Fruit fly (Drosophila melanogaster) whole organism, embryonic: Measurements from ENCODE around the gene CG8281.

ENCODE experiments used
- Atf3 ChIP-seq: fragments of 200-800 bp; sonication (Bioruptor generic); optimal IDR thresholded peaks from 3 replicates; lab custom pipeline; 2016; ENCODE audit warnings: missing biosample characterization, missing genetic modification characterization
- Blimp-1 ChIP-seq: fragments of 200-800 bp; sonication (Bioruptor generic); optimal IDR thresholded peaks from 3 replicates; lab custom pipeline; 2018; ENCODE audit warnings: missing biosample characterization, missing genetic modification characterization, mild to moderate bottlenecking, moderate library complexity, missing genetic modification reagents
- CG10274 ChIP-seq: fragments of 200-800 bp; sonication (Bioruptor generic); optimal IDR thresholded peaks from 3 replicates; lab custom pipeline; 2017; ENCODE audit warnings: missing biosample characterization, mild to moderate bottlenecking, missing genetic modification characterization
- CG10431 ChIP-seq: fragments of 200-800 bp; sonication (Bioruptor generic); optimal IDR thresholded peaks from 3 replicates; lab custom pipeline; 2018; ENCODE audit warnings: missing biosample characterization, mild to moderate bottlenecking, missing genetic modification characterization
- CG10565 ChIP-seq: fragments of 200-800 bp; sonication (Bioruptor generic); optimal IDR thresholded peaks from 3 replicates; lab custom pipeline; 2016; ENCODE audit warnings: missing biosample characterization, mild to moderate bottlenecking, missing genetic modification characterization
- CG12155 ChIP-seq: fragments of 200-800 bp; sonication (Bioruptor generic); optimal IDR thresholded peaks from 3 replicates; lab custom pipeline; 2016; ENCODE audit warnings: missing biosample characterization, missing genetic modification characterization
- CG12236 ChIP-seq: fragments of 200-800 bp; sonication (Bioruptor generic); optimal IDR thresholded peaks from 2 replicates; lab custom pipeline; 2016; ENCODE audit warnings: missing biosample characterization, missing genetic modification characterization
- CG13296 ChIP-seq: fragments of 200-800 bp; sonication (Bioruptor generic); optimal IDR thresholded peaks from 3 replicates; lab custom pipeline; 2018; ENCODE audit warnings: missing biosample characterization, mild to moderate bottlenecking, missing genetic modification characterization
- CG13424 ChIP-seq: fragments of 200-800 bp; sonication (Bioruptor generic); optimal IDR thresholded peaks from 2 replicates; lab custom pipeline; 2019; ENCODE audit warnings: missing biosample characterization, mild to moderate bottlenecking, missing genetic modification characterization, moderate library complexity
- CG16863 ChIP-seq: fragments of 200-800 bp; sonication (Bioruptor generic); optimal IDR thresholded peaks from 3 replicates; lab custom pipeline; 2016; ENCODE audit warnings: missing biosample characterization, missing genetic modification characterization
- CG17186 ChIP-seq: fragments of 200-800 bp; sonication (Bioruptor generic); optimal IDR thresholded peaks from 3 replicates; lab custom pipeline; 2017; ENCODE audit warnings: missing biosample characterization, missing genetic modification reagents, missing genetic modification characterization
- CG17829 ChIP-seq: fragments of 200-800 bp; optimal IDR thresholded peaks from 2 replicates; lab custom pipeline; 2019; ENCODE audit warnings: missing biosample characterization, mild to moderate bottlenecking, missing genetic modification characterization, moderate library complexity
- CG2678 ChIP-seq: fragments of 200-800 bp; sonication (Bioruptor generic); optimal IDR thresholded peaks from 3 replicates; lab custom pipeline; 2019; ENCODE audit warnings: missing biosample characterization, mild to moderate bottlenecking, missing genetic modification characterization, moderate library complexity
- CG2712 ChIP-seq: fragments of 200-800 bp; optimal IDR thresholded peaks from 3 replicates; lab custom pipeline; 2019; ENCODE audit warnings: missing biosample characterization, mild to moderate bottlenecking, missing genetic modification characterization, moderate library complexity
- CG2889 ChIP-seq: fragments of 200-800 bp; sonication (Bioruptor generic); IDR thresholded peaks from 3 replicates; pipeline ENCODE4 v1.3.6; 2022; ENCODE audit warnings: missing biosample characterization, missing genetic modification characterization
- CG33557 ChIP-seq: fragments of 200-800 bp; sonication (Bioruptor generic); optimal IDR thresholded peaks from 2 replicates; lab custom pipeline; 2019; ENCODE audit warnings: missing biosample characterization, mild to moderate bottlenecking, missing genetic modification characterization, moderate library complexity
- CG42726 ChIP-seq: fragments of 200-800 bp; sonication (Bioruptor generic); IDR thresholded peaks from 2 replicates; pipeline ENCODE4 v1.3.6; 2022; ENCODE audit warnings: missing biosample characterization, missing genetic modification characterization; ENCODE audit not compliant: partially characterized antibody
- CG4328 ChIP-seq: fragments of 200-800 bp; sonication (Bioruptor generic); optimal IDR thresholded peaks from 3 replicates; lab custom pipeline; 2017; ENCODE audit warnings: missing biosample characterization, missing genetic modification reagents, missing genetic modification characterization
- CG6175 ChIP-seq: fragments of 200-800 bp; sonication (Bioruptor generic); IDR thresholded peaks from 3 replicates; pipeline ENCODE4 v1.3.6; 2022; ENCODE audit warnings: missing biosample characterization, missing genetic modification characterization
- CG7786 ChIP-seq: fragments of 200-800 bp; sonication (Bioruptor generic); optimal IDR thresholded peaks from 2 replicates; lab custom pipeline; 2016; ENCODE audit warnings: missing biosample characterization, missing genetic modification characterization
- CG7839 ChIP-seq: fragments of 200-800 bp; sonication (Bioruptor generic); optimal IDR thresholded peaks from 3 replicates; lab custom pipeline; 2018; ENCODE audit warnings: missing biosample characterization, mild to moderate bottlenecking, missing genetic modification characterization, moderate library complexity
- CHES-1-like ChIP-seq: fragments of 200-800 bp; sonication (Bioruptor generic); optimal IDR thresholded peaks from 2 replicates; lab custom pipeline; 2016; ENCODE audit warnings: missing biosample characterization, missing genetic modification characterization
- CrebB ChIP-seq: fragments of 200-800 bp; sonication (Bioruptor generic); optimal IDR thresholded peaks from 3 replicates; lab custom pipeline; 2018; ENCODE audit warnings: missing biosample characterization, mild to moderate bottlenecking, missing genetic modification characterization
- D19B ChIP-seq: fragments of 200-800 bp; sonication (Bioruptor generic); optimal IDR thresholded peaks from 2 replicates; lab custom pipeline; 2017; ENCODE audit warnings: missing biosample characterization, mild to moderate bottlenecking, missing genetic modification characterization
- Hey ChIP-seq: fragments of 200-800 bp; sonication (Bioruptor generic); optimal IDR thresholded peaks from 3 replicates; lab custom pipeline; 2018; ENCODE audit warnings: missing biosample characterization, mild to moderate bottlenecking, missing genetic modification characterization
- Hmr ChIP-seq: fragments of 200-800 bp; sonication (Bioruptor generic); optimal IDR thresholded peaks from 3 replicates; lab custom pipeline; 2017; ENCODE audit warnings: mild to moderate bottlenecking, missing biosample characterization, missing genetic modification reagents, missing genetic modification characterization
- Med ChIP-seq: fragments of 200-800 bp; sonication (Bioruptor generic); peaks from one replicate; lab custom pipeline; 2016; ENCODE audit warnings: missing biosample characterization, missing genetic modification characterization, mild to moderate bottlenecking, inconsistent platforms, moderate library complexity
- Nf-YC ChIP-seq: fragments of 200-800 bp; optimal IDR thresholded peaks from 3 replicates; lab custom pipeline; 2019; ENCODE audit warnings: missing biosample characterization, mild to moderate bottlenecking, missing genetic modification characterization, moderate library complexity
- Oaz ChIP-seq: fragments of 200-800 bp; sonication (Bioruptor generic); IDR thresholded peaks from 2 replicates; pipeline ENCODE4 v1.3.6; 2022; ENCODE audit warnings: missing biosample characterization, missing genetic modification characterization
- Rfx ChIP-seq: fragments of 200-800 bp; sonication (Bioruptor generic); IDR thresholded peaks from 2 replicates; pipeline ENCODE4 v1.3.6; 2022; ENCODE audit warnings: missing biosample characterization, missing genetic modification characterization
- TFAM ChIP-seq: fragments of 200-800 bp; sonication (Bioruptor generic); optimal IDR thresholded peaks from 2 replicates; lab custom pipeline; 2017; ENCODE audit warnings: missing biosample characterization, missing genetic modification characterization, inconsistent platforms
- ap ChIP-seq: fragments of 200-800 bp; sonication (Bioruptor generic); IDR thresholded peaks from 2 replicates; pipeline ENCODE4 v1.3.6; 2022; ENCODE audit warnings: missing biosample characterization, missing genetic modification characterization
- cas ChIP-seq: fragments of 200-800 bp; sonication (Bioruptor generic); IDR thresholded peaks from 2 replicates; pipeline ENCODE4 v1.3.6; 2022; ENCODE audit warnings: missing biosample characterization, missing genetic modification characterization
- croc ChIP-seq: fragments of 200-800 bp; sonication (Bioruptor generic); conservative IDR thresholded peaks from 3 replicates; pipeline ENCODE4 v1.3.6; 2022; ENCODE audit warnings: missing biosample characterization, missing genetic modification characterization
- dati ChIP-seq: fragments of 200-800 bp; sonication (Bioruptor generic); IDR thresholded peaks from 2 replicates; pipeline ENCODE4 v1.3.6; 2022; ENCODE audit warnings: missing biosample characterization, missing genetic modification characterization
- dmrt99B ChIP-seq: fragments of 200-800 bp; sonication (Bioruptor generic); optimal IDR thresholded peaks from 2 replicates; lab custom pipeline; 2018; ENCODE audit warnings: missing biosample characterization, mild to moderate bottlenecking, missing genetic modification characterization, moderate library complexity
- ewg ChIP-seq: fragments of 200-800 bp; sonication (Bioruptor generic); optimal IDR thresholded peaks from 3 replicates; lab custom pipeline; 2017; ENCODE audit warnings: mild to moderate bottlenecking, missing biosample characterization, missing genetic modification reagents, missing genetic modification characterization
- gem ChIP-seq: fragments of 200-800 bp; sonication (Bioruptor generic); optimal IDR thresholded peaks from 2 replicates; lab custom pipeline; 2019; ENCODE audit warnings: missing biosample characterization, mild to moderate bottlenecking, missing genetic modification characterization, moderate library complexity
- gsb ChIP-seq: fragments of 200-800 bp; sonication (Bioruptor generic); IDR thresholded peaks from 2 replicates; pipeline ENCODE4 v1.3.6; 2022; ENCODE audit warnings: missing biosample characterization, missing genetic modification characterization
- her ChIP-seq: fragments of 200-800 bp; sonication (Bioruptor generic); optimal IDR thresholded peaks from 2 replicates; lab custom pipeline; 2016; ENCODE audit warnings: missing biosample characterization, missing genetic modification characterization
- knrl ChIP-seq: fragments of 200-800 bp; sonication (Bioruptor generic); IDR thresholded peaks from 3 replicates; pipeline ENCODE4 v1.3.6; 2022; ENCODE audit warnings: missing biosample characterization, missing genetic modification characterization; ENCODE audit not compliant: partially characterized antibody
- lmd ChIP-seq: fragments of 200-800 bp; sonication (Bioruptor generic); IDR thresholded peaks from 2 replicates; pipeline ENCODE4 v1.3.6; 2022; ENCODE audit warnings: missing biosample characterization, missing genetic modification characterization
- mam ChIP-seq: fragments of 200-800 bp; sonication (Bioruptor generic); optimal IDR thresholded peaks from 3 replicates; lab custom pipeline; 2016; ENCODE audit warnings: missing biosample characterization, missing genetic modification characterization
- otp ChIP-seq: fragments of 200-800 bp; sonication (Bioruptor generic); IDR thresholded peaks from 3 replicates; pipeline ENCODE4, ENCODE4 v1.3.6; 2022; ENCODE audit warnings: missing biosample characterization, missing genetic modification characterization
- sd ChIP-seq: fragments of 200-800 bp; sonication (Bioruptor generic); optimal IDR thresholded peaks from 3 replicates; lab custom pipeline; 2018; ENCODE audit warnings: missing biosample characterization, mild to moderate bottlenecking, missing genetic modification characterization, moderate library complexity
- shn ChIP-seq: fragments of 200-800 bp; sonication (Bioruptor generic); optimal IDR thresholded peaks from 3 replicates; lab custom pipeline; 2016; ENCODE audit warnings: missing biosample characterization, missing genetic modification characterization
- ttk ChIP-seq: fragments of 200-800 bp; sonication (Bioruptor generic); IDR thresholded peaks from 2 replicates; pipeline ENCODE4 v2.1.2; 2022; ENCODE audit warnings: missing biosample characterization, missing genetic modification characterization
- tup ChIP-seq: fragments of 200-800 bp; sonication (Bioruptor generic); optimal IDR thresholded peaks from 2 replicates; lab custom pipeline; 2016; ENCODE audit warnings: missing biosample characterization, mild to moderate bottlenecking, missing genetic modification characterization, moderate library complexity
- twi ChIP-seq: fragments of 200-800 bp; optimal IDR thresholded peaks from 2 replicates; lab custom pipeline; 2019; ENCODE audit warnings: missing biosample characterization, mild to moderate bottlenecking, missing genetic modification characterization, moderate library complexity
- zen2 ChIP-seq: fragments of 200-800 bp; sonication (Bioruptor generic); IDR thresholded peaks from 3 replicates; pipeline ENCODE4 v1.3.6; 2022; ENCODE audit warnings: missing biosample characterization, missing genetic modification characterization; ENCODE audit not compliant: partially characterized antibody
- zfh2 ChIP-seq: fragments of 200-800 bp; sonication (Bioruptor generic); optimal IDR thresholded peaks from 2 replicates; lab custom pipeline; 2016; ENCODE audit warnings: missing biosample characterization, missing genetic modification characterization

Gene CG8281

dm6 chr3L:7866558-7866957, 45.7 kb upstream of the CG8281 start (continued):
- TF ChIP-seq CG12155 (GFP tag; lab: Kevin White, UChicago) (peak; percentile 10), CG2712 (tag; lab: Kevin White, UChicago) (peak; percentile 11), CG17186 (GFP tag; lab: Kevin White, UChicago) (no peak), gsb (GFP tag; lab: Robert Waterston, UW) (no peak; the same call in 1 of the 2 replicates), Rfx (peak; percentile 54; the same call in 1 of the 2 replicates), twi (no peak), ttk (no peak), D19B (GFP tag; lab: Kevin White, UChicago) (peak; percentile 42), zfh2 (GFP tag; lab: Kevin White, UChicago) (peak; percentile 28), CG13296 (GFP tag; lab: Kevin White, UChicago) (peak; percentile 1), CG16863 (GFP tag; lab: Kevin White, UChicago) (no peak), knrl (GFP tag; lab: Robert Waterston, UW) (no peak), ap (GFP tag; lab: Robert Waterston, UW) (no peak), dati (no peak), sd (tag; lab: Kevin White, UChicago) (no peak), Hmr (peak; percentile 45), her (GFP tag; lab: Kevin White, UChicago) (no peak), CG7786 (GFP tag; lab: Kevin White, UChicago) (no peak), zen2 (GFP tag; lab: Robert Waterston, UW) (no peak), CG2889 (GFP tag; lab: Robert Waterston, UW) (0 out of 3 replicates have a peak, but pooled peaks have one; percentile 54), ewg (GFP tag; lab: Kevin White, UChicago) (no peak), CG10274 (GFP tag; lab: Kevin White, UChicago) (no peak), croc (GFP tag; lab: Robert Waterston, UW) (no peak), CG13424 (tag; lab: Kevin White, UChicago) (no peak), CG10565 (GFP tag; lab: Kevin White, UChicago) (no peak), CG33557 (GFP tag; lab: Kevin White, UChicago) (no peak), Atf3 (GFP tag; lab: Kevin White, UChicago) (no peak), CG4328 (no peak), shn (GFP tag; lab: Kevin White, UChicago) (no peak), Hey (tag; lab: Kevin White, UChicago) (no peak), dmrt99B (tag; lab: Kevin White, UChicago) (no peak), CG2678 (tag; lab: Kevin White, UChicago) (peak; percentile 44), Blimp-1 (GFP tag; lab: Kevin White, UChicago) (no peak), CHES-1-like (GFP tag; lab: Kevin White, UChicago) (no peak), gem (tag; lab: Kevin White, UChicago) (peak; percentile 52), Nf-YC (tag; lab: Kevin White, UChicago) (no peak), tup (no peak), CG12236 (GFP tag; lab: Kevin White, UChicago) (no peak), CG7839 (peak; percentile 26), CG6175 (GFP tag; lab: Robert Waterston, UW) (no peak), Oaz (GFP tag; lab: Robert Waterston, UW) (no peak), CG17829 (tag; lab: Kevin White, UChicago) (no peak), mam (GFP tag; lab: Kevin White, UChicago) (peak; percentile 54), cas (GFP tag; lab: Robert Waterston, UW) (no peak; the same call in 1 of the 2 replicates), CG10431 (no peak), Med (GFP tag; lab: Kevin White, UChicago) (peak; percentile 67), CG42726 (no peak), otp (GFP tag; lab: Robert Waterston, UW) (no peak), CrebB (no peak), TFAM (GFP tag; lab: Kevin White, UChicago) (no peak), lmd (GFP tag; lab: Robert Waterston, UW) (peak; percentile 51; the same call in 1 of the 2 replicates)
